Fruit fly (Drosophila melanogaster) whole organism, embryonic: Measurements from ENCODE around the gene CG1628.

Experiments
- Abd-B ChIP-seq: fragments of 200-800 bp; sonication (Bioruptor generic); optimal IDR thresholded peaks from 2 replicates; lab custom pipeline; 2018; ENCODE audit warnings: missing biosample characterization, mild to moderate bottlenecking, missing genetic modification characterization, moderate library complexity
- Bgb ChIP-seq: fragments of 200-800 bp; sonication (Bioruptor generic); IDR thresholded peaks from 2 replicates; pipeline ENCODE4 v1.3.6; 2022; ENCODE audit warnings: missing biosample characterization, missing genetic modification characterization; ENCODE audit not compliant: partially characterized antibody
- CG11398 ChIP-seq: fragments of 200-800 bp; sonication (Bioruptor generic); optimal IDR thresholded peaks from 2 replicates; lab custom pipeline; 2016; ENCODE audit warnings: missing biosample characterization, missing genetic modification characterization
- CG12769 ChIP-seq: fragments of 200-800 bp; sonication (Bioruptor generic); optimal IDR thresholded peaks from 2 replicates; lab custom pipeline; 2019; ENCODE audit warnings: missing biosample characterization, mild to moderate bottlenecking, missing genetic modification characterization, moderate library complexity
- CG13287 ChIP-seq: fragments of 200-800 bp; sonication (Bioruptor generic); IDR thresholded peaks from 2 replicates; pipeline ENCODE4 v1.3.6; 2022; ENCODE audit warnings: missing biosample characterization, missing genetic modification characterization; ENCODE audit not compliant: partially characterized antibody
- CG15269 ChIP-seq: fragments of 200-800 bp; sonication (Bioruptor generic); optimal IDR thresholded peaks from 2 replicates; lab custom pipeline; 2018; ENCODE audit warnings: missing biosample characterization, mild to moderate bottlenecking, missing genetic modification characterization, moderate library complexity
- CG15601 ChIP-seq: fragments of 200-800 bp; sonication (Bioruptor generic); optimal IDR thresholded peaks from 3 replicates; lab custom pipeline; 2019; ENCODE audit warnings: missing biosample characterization, mild to moderate bottlenecking, missing genetic modification characterization, moderate library complexity
- CG16779 ChIP-seq: fragments of 200-800 bp; sonication (Bioruptor generic); IDR thresholded peaks from 2 replicates; pipeline ENCODE4 v1.3.6; 2022; ENCODE audit warnings: missing biosample characterization, missing genetic modification characterization
- CG16813 ChIP-seq: fragments of 200-800 bp; sonication (Bioruptor generic); IDR thresholded peaks from 3 replicates; pipeline ENCODE4 v1.3.6; 2022; ENCODE audit warnings: missing biosample characterization, missing genetic modification characterization; ENCODE audit not compliant: partially characterized antibody
- CG17802 ChIP-seq: fragments of 200-800 bp; sonication (Bioruptor generic); optimal IDR thresholded peaks from 2 replicates; lab custom pipeline; 2018; ENCODE audit warnings: missing biosample characterization, mild to moderate bottlenecking, missing genetic modification characterization, moderate library complexity
- CG2889 ChIP-seq: fragments of 200-800 bp; sonication (Bioruptor generic); IDR thresholded peaks from 3 replicates; pipeline ENCODE4 v1.3.6; 2022; ENCODE audit warnings: missing biosample characterization, missing genetic modification characterization
- CG3281 ChIP-seq: fragments of 200-800 bp; sonication (Bioruptor generic); optimal IDR thresholded peaks from 3 replicates; lab custom pipeline; 2017; ENCODE audit warnings: missing biosample characterization, mild to moderate bottlenecking, missing genetic modification characterization
- CG3407 ChIP-seq: fragments of 200-800 bp; sonication (Bioruptor generic); optimal IDR thresholded peaks from 2 replicates; lab custom pipeline; 2018; ENCODE audit warnings: missing biosample characterization, mild to moderate bottlenecking, missing genetic modification characterization
- CG6254 ChIP-seq: fragments of 200-800 bp; sonication (Bioruptor generic); optimal IDR thresholded peaks from 3 replicates; lab custom pipeline; 2017; ENCODE audit warnings: mild to moderate bottlenecking, missing biosample characterization, missing genetic modification reagents, missing genetic modification characterization
- CG7556 ChIP-seq: fragments of 200-800 bp; sonication (Bioruptor generic); optimal IDR thresholded peaks from 2 replicates; lab custom pipeline; 2017; ENCODE audit warnings: missing biosample characterization, mild to moderate bottlenecking, missing genetic modification characterization
- CG7839 ChIP-seq: fragments of 200-800 bp; sonication (Bioruptor generic); optimal IDR thresholded peaks from 3 replicates; lab custom pipeline; 2018; ENCODE audit warnings: missing biosample characterization, mild to moderate bottlenecking, missing genetic modification characterization, moderate library complexity
- CG9797 ChIP-seq: fragments of 200-800 bp; sonication (Bioruptor generic); optimal IDR thresholded peaks from 3 replicates; lab custom pipeline; 2018; ENCODE audit warnings: missing biosample characterization, mild to moderate bottlenecking, missing genetic modification characterization
- Doc3 ChIP-seq: fragments of 200-800 bp; sonication (Bioruptor generic); IDR thresholded peaks from 3 replicates; pipeline ENCODE4 v1.3.6; 2022; ENCODE audit warnings: missing biosample characterization, missing genetic modification characterization; ENCODE audit not compliant: partially characterized antibody
- Drgx ChIP-seq: fragments of 200-800 bp; sonication (Bioruptor generic); IDR thresholded peaks from 2 replicates; pipeline ENCODE4 v1.3.6; 2022; ENCODE audit warnings: missing biosample characterization, missing genetic modification characterization
- Lpt ChIP-seq: fragments of >200 bp; optimal IDR thresholded peaks from 2 replicates; lab custom pipeline; 2018; ENCODE audit warnings: missing biosample characterization, missing genetic modification characterization
- NfI ChIP-seq: fragments of 200-800 bp; sonication (Bioruptor generic); optimal IDR thresholded peaks from 3 replicates; lab custom pipeline; 2018; ENCODE audit warnings: missing biosample characterization, mild to moderate bottlenecking, missing genetic modification characterization, moderate library complexity
- Ptx1 ChIP-seq: fragments of 200-800 bp; sonication (Bioruptor generic); IDR thresholded peaks from 2 replicates; pipeline ENCODE4 v1.3.6; 2022; ENCODE audit warnings: missing biosample characterization, missing genetic modification characterization
- Rfx ChIP-seq: fragments of 200-800 bp; sonication (Bioruptor generic); IDR thresholded peaks from 2 replicates; pipeline ENCODE4 v1.3.6; 2022; ENCODE audit warnings: missing biosample characterization, missing genetic modification characterization
- Side ChIP-seq: fragments of 200-800 bp; sonication (Bioruptor generic); optimal IDR thresholded peaks from 2 replicates; lab custom pipeline; 2016; ENCODE audit warnings: missing biosample characterization, missing genetic modification characterization
- Ssrp ChIP-seq: fragments of 200-800 bp; sonication (Bioruptor generic); optimal IDR thresholded peaks from 2 replicates; lab custom pipeline; 2018; ENCODE audit warnings: missing biosample characterization, mild to moderate bottlenecking, missing genetic modification characterization, moderate library complexity
- Xbp1 ChIP-seq: fragments of 200-800 bp; sonication (Bioruptor generic); optimal IDR thresholded peaks from 3 replicates; lab custom pipeline; 2016; ENCODE audit warnings: missing biosample characterization, mild to moderate bottlenecking, missing genetic modification characterization
- aop ChIP-seq: fragments of 200-800 bp; sonication (Bioruptor generic); IDR thresholded peaks from 2 replicates; pipeline ENCODE4 v1.3.6; 2022; ENCODE audit warnings: missing biosample characterization, missing genetic modification characterization
- bsh ChIP-seq, 2 experiments: fragments of 200-800 bp; sonication (Bioruptor generic); optimal IDR thresholded peaks; 2 replicates each; lab custom pipeline; 2017 to 2018; ENCODE audit warnings: mild to moderate bottlenecking in 2 of 2, missing biosample characterization in 2 of 2, missing genetic modification characterization in 2 of 2, moderate library complexity in 1 of 2
- caup ChIP-seq: fragments of 200-800 bp; sonication (Bioruptor generic); optimal IDR thresholded peaks from 3 replicates; lab custom pipeline; 2017; ENCODE audit warnings: missing biosample characterization, mild to moderate bottlenecking, missing genetic modification characterization, moderate library complexity; ENCODE audit not compliant: severe bottlenecking
- dmrt11E ChIP-seq: fragments of 200-800 bp; sonication (Bioruptor generic); optimal IDR thresholded peaks from 3 replicates; lab custom pipeline; 2018; ENCODE audit warnings: missing biosample characterization, mild to moderate bottlenecking, missing genetic modification characterization, moderate library complexity
- ems ChIP-seq: fragments of 200-800 bp; sonication (Bioruptor generic); optimal IDR thresholded peaks from 3 replicates; lab custom pipeline; 2016; ENCODE audit warnings: missing biosample characterization, missing genetic modification characterization
- esg ChIP-seq: fragments of 200-800 bp; sonication (Bioruptor generic); conservative IDR thresholded peaks from 2 replicates; pipeline ENCODE4 v1.3.6; 2022; ENCODE audit warnings: missing biosample characterization, missing genetic modification characterization
- fd3F ChIP-seq: fragments of 200-800 bp; sonication (Bioruptor generic); optimal IDR thresholded peaks from 2 replicates; lab custom pipeline; 2018; ENCODE audit warnings: missing biosample characterization, mild to moderate bottlenecking, missing genetic modification characterization, moderate library complexity
- fd96Cb ChIP-seq: fragments of 200-800 bp; sonication (Bioruptor generic); optimal IDR thresholded peaks from 2 replicates; lab custom pipeline; 2018; ENCODE audit warnings: missing biosample characterization, mild to moderate bottlenecking, missing genetic modification characterization, moderate library complexity
- gce ChIP-seq: fragments of 200-800 bp; sonication (Bioruptor generic); IDR thresholded peaks from 3 replicates; pipeline ENCODE4 v1.3.6; 2022; ENCODE audit warnings: missing biosample characterization, missing genetic modification characterization
- gem ChIP-seq: fragments of 200-800 bp; sonication (Bioruptor generic); optimal IDR thresholded peaks from 2 replicates; lab custom pipeline; 2019; ENCODE audit warnings: missing biosample characterization, mild to moderate bottlenecking, missing genetic modification characterization, moderate library complexity
- grau ChIP-seq: fragments of 200-800 bp; optimal IDR thresholded peaks from 3 replicates; lab custom pipeline; 2019; ENCODE audit warnings: missing biosample characterization, mild to moderate bottlenecking, missing genetic modification characterization, moderate library complexity
- gro ChIP-seq: fragments of 200-800 bp; sonication (Bioruptor generic); optimal IDR thresholded peaks from 2 replicates; lab custom pipeline; 2016; ENCODE audit warnings: missing biosample characterization, missing genetic modification characterization
- gsb ChIP-seq: fragments of 200-800 bp; sonication (Bioruptor generic); IDR thresholded peaks from 2 replicates; pipeline ENCODE4 v1.3.6; 2022; ENCODE audit warnings: missing biosample characterization, missing genetic modification characterization
- hb ChIP-seq: fragments of 200-800 bp; sonication (Bioruptor generic); IDR thresholded peaks from 3 replicates; pipeline ENCODE4 v1.3.6; 2022; ENCODE audit warnings: missing biosample characterization, missing genetic modification characterization; ENCODE audit not compliant: partially characterized antibody
- ken ChIP-seq: fragments of 200-800 bp; sonication (Bioruptor generic); IDR thresholded peaks from 3 replicates; pipeline ENCODE4 v1.3.6; 2022; ENCODE audit warnings: missing biosample characterization, missing genetic modification characterization
- kni ChIP-seq: fragments of 200-800 bp; sonication (Bioruptor generic); optimal IDR thresholded peaks from 3 replicates; lab custom pipeline; 2017; ENCODE audit warnings: mild to moderate bottlenecking, missing biosample characterization, missing genetic modification reagents, missing genetic modification characterization
- knrl ChIP-seq: fragments of 200-800 bp; sonication (Bioruptor generic); IDR thresholded peaks from 3 replicates; pipeline ENCODE4 v1.3.6; 2022; ENCODE audit warnings: missing biosample characterization, missing genetic modification characterization; ENCODE audit not compliant: partially characterized antibody
- nau ChIP-seq: fragments of 200-800 bp; sonication (Bioruptor generic); optimal IDR thresholded peaks from 3 replicates; lab custom pipeline; 2017; ENCODE audit warnings: missing biosample characterization, mild to moderate bottlenecking, missing genetic modification characterization, missing genetic modification reagents
- pum ChIP-seq: fragments of 200-800 bp; sonication (Bioruptor generic); optimal IDR thresholded peaks from 2 replicates; lab custom pipeline; 2016; ENCODE audit warnings: missing biosample characterization, missing genetic modification characterization
- row ChIP-seq: fragments of 200-800 bp; sonication (Bioruptor generic); IDR thresholded peaks from 3 replicates; pipeline ENCODE4 v1.3.6; 2022; ENCODE audit warnings: missing biosample characterization, missing genetic modification characterization
- seq ChIP-seq: fragments of 200-800 bp; sonication (Bioruptor generic); IDR thresholded peaks from 2 replicates; pipeline ENCODE4 v1.3.6; 2022; ENCODE audit warnings: missing biosample characterization, missing genetic modification characterization
- sna ChIP-seq: fragments of 200-800 bp; sonication (Bioruptor generic); IDR thresholded peaks from 2 replicates; pipeline ENCODE4 v1.3.6; 2022; ENCODE audit warnings: missing biosample characterization, missing genetic modification characterization; ENCODE audit not compliant: partially characterized antibody
- tin ChIP-seq: fragments of 200-800 bp; sonication (Bioruptor generic); optimal IDR thresholded peaks from 3 replicates; lab custom pipeline; 2016; ENCODE audit warnings: missing biosample characterization, missing genetic modification characterization
- unc-4 ChIP-seq: fragments of 200-800 bp; sonication (Bioruptor generic); IDR thresholded peaks from 2 replicates; pipeline ENCODE4 v1.3.6; 2022; ENCODE audit warnings: missing biosample characterization, missing genetic modification characterization; ENCODE audit not compliant: partially characterized antibody

Gene CG1628

dm6 chrX:10564145-10564544, 38.4 kb downstream of the CG1628 start (continued):
- no peak for TF ChIP-seq dmrt11E (tag; lab: Kevin White, UChicago)
- TF ChIP-seq CG16779 (GFP tag; lab: Robert Waterston, UW): no peak
- TF ChIP-seq CG11398: no peak
- TF ChIP-seq gem (tag; lab: Kevin White, UChicago): peak; percentile 38
- TF ChIP-seq Rfx: peak; percentile 50
- TF ChIP-seq Ptx1: peak; percentile 51
- TF ChIP-seq Ssrp (tag; lab: Kevin White, UChicago): no peak
- TF ChIP-seq unc-4 (GFP tag; lab: Robert Waterston, UW): no peak
- no peak for TF ChIP-seq kni (GFP tag; lab: Kevin White, UChicago)
- no peak for TF ChIP-seq gsb (GFP tag; lab: Robert Waterston, UW)
- no peak for TF ChIP-seq CG17802 (tag; lab: Kevin White, UChicago)
- no peak for TF ChIP-seq knrl
- TF ChIP-seq gce (GFP tag; lab: Robert Waterston, UW): no peak
- TF ChIP-seq aop (GFP tag; lab: Robert Waterston, UW): no peak
- no peak for TF ChIP-seq Drgx (GFP tag; lab: Robert Waterston, UW)
- TF ChIP-seq seq (GFP tag; lab: Robert Waterston, UW): no peak
- TF ChIP-seq fd96Cb (tag; lab: Kevin White, UChicago): peak; percentile 14
- TF ChIP-seq CG7839 (tag; lab: Kevin White, UChicago): peak; percentile 50
- TF ChIP-seq CG9797 (GFP tag; lab: Kevin White, UChicago): no peak
- TF ChIP-seq ems: no peak
- no peak for TF ChIP-seq caup (GFP tag; lab: Kevin White, UChicago)
- no peak for TF ChIP-seq nau
- 0 out of 2 replicates have a peak, but pooled peaks have one; percentile 11 for TF ChIP-seq esg
- TF ChIP-seq CG6254: no peak
- TF ChIP-seq Doc3: no peak
- no peak for TF ChIP-seq CG3407 (GFP tag; lab: Kevin White, UChicago)
- no peak for TF ChIP-seq CG3281
- no peak for TF ChIP-seq ken (GFP tag; lab: Robert Waterston, UW)
- TF ChIP-seq Abd-B: no peak
- no peak for TF ChIP-seq bsh (GFP tag; optimal IDR thresholded peaks at IDR 0.05; lab: Kevin White, UChicago)
- no peak for TF ChIP-seq pum
- peak; percentile 21 for TF ChIP-seq grau (tag; lab: Kevin White, UChicago)
- TF ChIP-seq Bgb (GFP tag; lab: Robert Waterston, UW): no peak
- no peak for TF ChIP-seq CG15601 (tag; lab: Kevin White, UChicago)
- no peak for TF ChIP-seq Lpt
- TF ChIP-seq CG15269 (tag; lab: Kevin White, UChicago): peak; percentile 6
- TF ChIP-seq CG7556 (GFP tag; lab: Kevin White, UChicago): peak; percentile 27
- TF ChIP-seq CG13287 (GFP tag; lab: Robert Waterston, UW): no peak
- peak; percentile 44; the same call in 2 of the 3 replicates for TF ChIP-seq row (GFP tag; lab: Robert Waterston, UW)
- no peak for TF ChIP-seq gro (GFP tag; lab: Kevin White, UChicago)
- TF ChIP-seq CG16813 (GFP tag; lab: Robert Waterston, UW): no peak
- no peak for TF ChIP-seq NfI (GFP tag; lab: Kevin White, UChicago)
- peak; percentile 18 for TF ChIP-seq CG12769
- no peak for TF ChIP-seq tin
- no peak for TF ChIP-seq Xbp1 (GFP tag; lab: Kevin White, UChicago)
- no peak for TF ChIP-seq CG2889
- TF ChIP-seq hb: no peak
- no peak for TF ChIP-seq sna (GFP tag; lab: Robert Waterston, UW)
- no peak for TF ChIP-seq fd3F
- no peak for TF ChIP-seq Side (GFP tag; lab: Kevin White, UChicago)
